Worm (Caenorhabditis elegans) whole organism, L4/young adult: ENCODE results near the gene ugt-43.

Source experiments
- W03F9.2 ChIP-seq: fragments of 150-350 bp; optimal IDR thresholded peaks from 2 replicates; lab custom pipeline; 2014; ENCODE audit warnings: missing biosample characterization, missing genetic modification characterization
- dao-5 ChIP-seq: sonication (generic microtip); optimal IDR thresholded peaks from 2 replicates; lab custom pipeline; 2016; ENCODE audit warnings: missing genotype, missing genetic modification characterization, moderate library complexity, missing compliant biosample characterization
- him-1 ChIP-seq: sonication (generic microtip); optimal IDR thresholded peaks from 2 replicates; lab custom pipeline; 2016; ENCODE audit warnings: missing genotype, missing genetic modification reagents, missing genetic modification characterization, missing compliant biosample characterization

DNA sequence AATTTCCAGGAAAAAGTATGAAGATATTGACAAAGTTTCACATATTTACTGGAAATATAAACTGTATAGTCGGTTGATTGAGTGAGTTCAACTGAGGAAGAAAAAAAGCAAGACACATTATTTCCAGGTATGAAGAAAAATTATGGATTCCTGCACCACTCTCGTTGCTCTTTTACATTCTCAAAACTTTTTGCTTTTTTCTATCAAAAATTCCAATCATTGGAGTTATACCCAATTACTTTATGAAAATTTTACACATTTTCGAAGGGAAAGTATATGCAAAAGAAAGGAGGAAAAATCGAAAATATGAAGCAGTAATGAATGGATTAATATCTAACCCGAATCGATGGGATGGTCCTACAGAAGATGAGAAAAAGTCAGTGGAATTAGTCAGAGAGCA, 21.5 kb upstream of the ugt-43 start:
- TF ChIP-seq him-1 (tag; lab: Kevin White, UChicago): no peak
- no peak for TF ChIP-seq W03F9.2 (tag; lab: Kevin White, UChicago)
- TF ChIP-seq dao-5 (tag; lab: Kevin White, UChicago): no peak
